Fruit fly (Drosophila melanogaster): Measurements from ENCODE around the gene BobA.

DNA sequence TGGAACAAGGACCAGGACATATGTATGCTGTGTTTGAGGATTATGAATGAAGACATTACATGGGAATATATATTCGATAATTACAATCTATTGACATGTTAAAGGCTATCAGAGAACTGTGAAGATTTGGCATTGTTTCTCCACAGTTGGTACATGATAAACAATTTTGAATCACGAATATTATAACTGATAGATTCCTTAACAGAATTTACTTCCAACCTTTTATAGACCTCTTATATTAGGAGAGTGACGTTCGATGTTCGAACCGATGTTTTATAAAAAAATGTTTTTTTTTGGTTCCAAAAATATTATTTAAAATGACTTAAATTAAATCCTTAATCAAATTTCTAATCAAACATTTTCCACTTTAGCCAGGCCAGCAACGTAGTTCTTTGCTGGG lies 42.4 kb downstream of the BobA start, which contains the start of gene DCX-EMAP:
- TF ChIP-seq Hr83 (GFP tag; optimal IDR thresholded peaks at IDR 0.05; ENCODE audit: poor library complexity, severe bottlenecking), result no peak
- TF ChIP-seq Myc (optimal IDR thresholded peaks at IDR 0.05), result no peak
- TF ChIP-seq dmrt93B (GFP tag; optimal IDR thresholded peaks at IDR 0.05), result no peak
- TF ChIP-seq OdsH (GFP tag; optimal IDR thresholded peaks at IDR 0.05), result no peak
- TF ChIP-seq sage (GFP tag; optimal IDR thresholded peaks at IDR 0.05), result no peak
- TF ChIP-seq h (GFP tag; optimal IDR thresholded peaks at IDR 0.05), result no peak
- no peak for TF ChIP-seq pan (optimal IDR thresholded peaks at IDR 0.05)
- no peak for TF ChIP-seq br (GFP tag; optimal IDR thresholded peaks at IDR 0.05)
- TF ChIP-seq Abd-B (GFP tag; optimal IDR thresholded peaks at IDR 0.05), result no peak
- TF ChIP-seq fru (GFP tag; optimal IDR thresholded peaks at IDR 0.05), result no peak
- no peak for TF ChIP-seq Jra (GFP tag; optimal IDR thresholded peaks at IDR 0.05)
- TF ChIP-seq Dfd (GFP tag; optimal IDR thresholded peaks at IDR 0.05), result no peak
- no peak for TF ChIP-seq sv (GFP tag; optimal IDR thresholded peaks at IDR 0.05)
- TF ChIP-seq lola (GFP tag; optimal IDR thresholded peaks at IDR 0.05), result no peak

All from whole organism, wandering third instar larva.